Worm (Caenorhabditis elegans) whole organism, L1 larva: ENCODE measurements around the gene pals-18.

Experiments used
- C16A3.4 ChIP-seq: fragments of 150-350 bp; optimal IDR thresholded peaks from 2 replicates; lab custom pipeline; 2014; ENCODE audit warnings: missing biosample characterization, missing genetic modification characterization
- C34B4.2 ChIP-seq: sonication (generic microtip); optimal IDR thresholded peaks from 2 replicates; lab custom pipeline; 2017; ENCODE audit warnings: mild to moderate bottlenecking, missing genetic modification characterization, missing compliant biosample characterization
- aha-1 ChIP-seq: fragments of 150-350 bp; optimal IDR thresholded peaks from 2 replicates; lab custom pipeline; 2014; ENCODE audit warnings: missing biosample characterization, missing genetic modification characterization
- ama-1 ChIP-seq: fragments of 150-350 bp; optimal IDR thresholded peaks from 2 replicates; lab custom pipeline; 2014
- ceh-63 ChIP-seq: fragments of 200-800 bp; sonication (Bioruptor generic); optimal IDR thresholded peaks from 2 replicates; lab custom pipeline; 2018; ENCODE audit warnings: mild to moderate bottlenecking, missing genetic modification characterization, missing compliant biosample characterization
- ceh-82 ChIP-seq, 3 experiments: fragments of 150-350 bp in 1 of 3; sonication (generic microtip) in 2 of 3; optimal IDR thresholded peaks; 2 replicates each; lab custom pipeline; 2014 to 2017; ENCODE audit warnings: missing biosample characterization in 3 of 3, missing genetic modification characterization in 3 of 3
- dsc-1 ChIP-seq: sonication (generic microtip); optimal IDR thresholded peaks from 2 replicates; lab custom pipeline; 2016; ENCODE audit warnings: mild to moderate bottlenecking, missing genetic modification characterization, missing compliant biosample characterization
- efl-1 ChIP-seq, 4 experiments: fragments of 150-350 bp; optimal IDR thresholded peaks in 3 of 4; peaks in 1 of 4; 1 replicate in 1 of 4; 2 replicates in 3 of 4; lab custom pipeline; 2014; ENCODE audit warnings: missing biosample characterization in 2 of 4, missing genetic modification characterization in 2 of 4, missing genetic modification reagents in 2 of 4
- efl-3 ChIP-seq: fragments of 200-800 bp; sonication (Bioruptor generic); optimal IDR thresholded peaks from 2 replicates; lab custom pipeline; 2018; ENCODE audit warnings: mild to moderate bottlenecking, missing genetic modification characterization, missing compliant biosample characterization
- egl-13 ChIP-seq: sonication (generic microtip); optimal IDR thresholded peaks from 2 replicates; lab custom pipeline; 2016; ENCODE audit warnings: missing genotype, missing genetic modification reagents, missing genetic modification characterization, missing compliant biosample characterization
- fkh-10 ChIP-seq: sonication (generic microtip); optimal IDR thresholded peaks from 2 replicates; lab custom pipeline; 2017; ENCODE audit warnings: missing biosample characterization, missing genetic modification reagents, missing genetic modification characterization
- fos-1 ChIP-seq: fragments of 150-350 bp; optimal IDR thresholded peaks from 2 replicates; lab custom pipeline; 2014; ENCODE audit warnings: missing biosample characterization, missing genetic modification characterization
- hlh-17 ChIP-seq: fragments of 200-800 bp; sonication (Bioruptor generic); optimal IDR thresholded peaks from 2 replicates; lab custom pipeline; 2018; ENCODE audit warnings: missing genetic modification characterization, mild to moderate bottlenecking, missing compliant biosample characterization, moderate library complexity, borderline replicate concordance
- irx-1 ChIP-seq: sonication (generic microtip); optimal IDR thresholded peaks from 2 replicates; lab custom pipeline; 2016; ENCODE audit warnings: missing genetic modification characterization, missing compliant biosample characterization
- isw-1 ChIP-seq: fragments of 200-800 bp; sonication (Bioruptor generic); IDR thresholded peaks from 2 replicates; pipeline ENCODE4 v1.3.6; 2022; ENCODE audit warnings: missing genetic modification characterization, missing compliant biosample characterization
- lin-15B ChIP-seq: fragments of 150-350 bp; sonication (generic microtip); optimal IDR thresholded peaks from 3 replicates; lab custom pipeline; 2014; ENCODE audit warnings: missing biosample characterization, missing genetic modification characterization
- lin-35 ChIP-seq, 2 experiments: fragments of 150-350 bp; optimal IDR thresholded peaks; 2 replicates each; lab custom pipeline; 2014; ENCODE audit warnings: missing biosample characterization in 2 of 2, missing genetic modification characterization in 2 of 2, missing genetic modification reagents in 2 of 2
- lin-39 ChIP-seq: fragments of 150-350 bp; optimal IDR thresholded peaks from 2 replicates; lab custom pipeline; 2014; ENCODE audit warnings: missing biosample characterization, missing genetic modification reagents, missing genetic modification characterization
- lir-3 ChIP-seq: sonication (generic microtip); optimal IDR thresholded peaks from 2 replicates; lab custom pipeline; 2016; ENCODE audit warnings: mild to moderate bottlenecking, missing genetic modification characterization, moderate library complexity, missing compliant biosample characterization; ENCODE audit not compliant: poor library complexity
- mab-9 ChIP-seq: fragments of 200-800 bp; sonication (Bioruptor generic); IDR thresholded peaks from 2 replicates; pipeline ENCODE4 v1.3.6; 2022; ENCODE audit warnings: missing genetic modification reagents, missing genetic modification characterization, missing compliant biosample characterization
- mef-2 ChIP-seq: fragments of 150-350 bp; optimal IDR thresholded peaks from 2 replicates; lab custom pipeline; 2014; ENCODE audit warnings: missing biosample characterization, missing genetic modification characterization
- mep-1 ChIP-seq: fragments of 150-350 bp; optimal IDR thresholded peaks from 2 replicates; lab custom pipeline; 2014; ENCODE audit warnings: missing biosample characterization, missing genetic modification characterization
- nhr-11 ChIP-seq: fragments of 150-350 bp; optimal IDR thresholded peaks from 2 replicates; lab custom pipeline; 2014; ENCODE audit warnings: missing biosample characterization, missing genetic modification characterization
- nhr-20 ChIP-seq: sonication (generic microtip); optimal IDR thresholded peaks from 2 replicates; lab custom pipeline; 2016; ENCODE audit warnings: mild to moderate bottlenecking, missing genetic modification characterization, missing compliant biosample characterization
- nhr-76 ChIP-seq: sonication (generic microtip); optimal IDR thresholded peaks from 2 replicates; lab custom pipeline; 2017; ENCODE audit warnings: missing biosample characterization, missing genetic modification characterization
- nhr-84 ChIP-seq: sonication (generic microtip); optimal IDR thresholded peaks from 2 replicates; lab custom pipeline; 2017; ENCODE audit warnings: missing biosample characterization, missing genetic modification characterization
- nhr-85 ChIP-seq: sonication (generic microtip); peaks from one replicate; lab custom pipeline; 2016; ENCODE audit warnings: missing genetic modification characterization, inconsistent platforms, missing compliant biosample characterization
- pax-3 ChIP-seq: fragments of 200-800 bp; sonication (Bioruptor generic); optimal IDR thresholded peaks from 2 replicates; lab custom pipeline; 2018; ENCODE audit warnings: mild to moderate bottlenecking, missing genetic modification characterization, moderate library complexity, missing compliant biosample characterization
- sup-37 ChIP-seq: fragments of 200-800 bp; sonication (Bioruptor generic); optimal IDR thresholded peaks from 2 replicates; lab custom pipeline; 2018; ENCODE audit warnings: mild to moderate bottlenecking, missing genetic modification characterization, missing compliant biosample characterization
- swsn-7 ChIP-seq: sonication (generic microtip); optimal IDR thresholded peaks from 2 replicates; lab custom pipeline; 2016; ENCODE audit warnings: missing genetic modification characterization, missing compliant biosample characterization
- tbx-2 ChIP-seq: sonication (generic microtip); optimal IDR thresholded peaks from 2 replicates; lab custom pipeline; 2016; ENCODE audit warnings: missing genetic modification characterization, missing compliant biosample characterization
- tlp-1 ChIP-seq: fragments of 150-350 bp; optimal IDR thresholded peaks from 2 replicates; lab custom pipeline; 2014; ENCODE audit warnings: missing biosample characterization, missing genetic modification characterization
- unc-98 ChIP-seq: fragments of 200-800 bp; sonication (Bioruptor generic); IDR thresholded peaks from 2 replicates; pipeline ENCODE4 v1.3.6; 2022; ENCODE audit warnings: missing genetic modification characterization, missing compliant biosample characterization
- xbp-1 ChIP-seq: sonication (generic microtip); optimal IDR thresholded peaks from 2 replicates; lab custom pipeline; 2016; ENCODE audit warnings: missing genetic modification characterization, missing compliant biosample characterization
- ztf-11 ChIP-seq, 2 experiments: sonication (generic microtip); optimal IDR thresholded peaks; 2 replicates each; lab custom pipeline; 2016 to 2017; ENCODE audit warnings: missing genetic modification characterization in 2 of 2, missing biosample characterization in 1 of 2, missing compliant biosample characterization in 1 of 2

pals-18 gene

DNA sequence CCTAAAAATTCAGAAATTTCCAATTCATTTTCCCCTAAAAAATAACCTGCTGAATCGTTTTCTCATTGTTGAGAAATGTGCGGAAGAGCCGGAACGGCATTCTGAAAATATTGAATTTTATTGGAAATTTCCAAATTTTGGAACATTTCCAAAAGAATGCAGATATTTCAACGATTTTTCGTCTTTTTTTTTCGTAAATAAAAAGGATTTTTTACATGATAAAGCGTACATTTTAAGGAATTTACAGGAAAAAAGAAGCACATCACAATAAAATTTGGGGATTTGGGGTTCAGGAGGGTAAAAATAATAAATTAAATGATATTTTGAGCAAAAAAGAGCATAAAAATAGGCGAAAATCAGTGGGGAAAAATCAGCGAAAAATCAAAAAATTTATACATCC is 5.9 kb downstream of the pals-18 start, which contains the start of gene Y82E9BR.22:
Y82E9BR.22 (minus strand) TSS at position 101 of the 400 bp plus-strand sequence.
- TF ChIP-seq mef-2 (tag; lab: Kevin White, UChicago) (no peak), lin-15B (no peak), nhr-11 (tag; lab: Kevin White, UChicago) (no peak), lin-39 (tag; lab: Kevin White, UChicago) (no peak), efl-3 (GFP tag; lab: Kevin White, UChicago) (no peak), hlh-17 (GFP tag; lab: Kevin White, UChicago) (no peak), swsn-7 (no peak), nhr-85 (no peak), C34B4.2 (tag; lab: Kevin White, UChicago) (no peak), pax-3 (tag; lab: Kevin White, UChicago) (no peak), tlp-1 (tag; lab: Kevin White, UChicago) (no peak), dsc-1 (no peak)

DNA sequence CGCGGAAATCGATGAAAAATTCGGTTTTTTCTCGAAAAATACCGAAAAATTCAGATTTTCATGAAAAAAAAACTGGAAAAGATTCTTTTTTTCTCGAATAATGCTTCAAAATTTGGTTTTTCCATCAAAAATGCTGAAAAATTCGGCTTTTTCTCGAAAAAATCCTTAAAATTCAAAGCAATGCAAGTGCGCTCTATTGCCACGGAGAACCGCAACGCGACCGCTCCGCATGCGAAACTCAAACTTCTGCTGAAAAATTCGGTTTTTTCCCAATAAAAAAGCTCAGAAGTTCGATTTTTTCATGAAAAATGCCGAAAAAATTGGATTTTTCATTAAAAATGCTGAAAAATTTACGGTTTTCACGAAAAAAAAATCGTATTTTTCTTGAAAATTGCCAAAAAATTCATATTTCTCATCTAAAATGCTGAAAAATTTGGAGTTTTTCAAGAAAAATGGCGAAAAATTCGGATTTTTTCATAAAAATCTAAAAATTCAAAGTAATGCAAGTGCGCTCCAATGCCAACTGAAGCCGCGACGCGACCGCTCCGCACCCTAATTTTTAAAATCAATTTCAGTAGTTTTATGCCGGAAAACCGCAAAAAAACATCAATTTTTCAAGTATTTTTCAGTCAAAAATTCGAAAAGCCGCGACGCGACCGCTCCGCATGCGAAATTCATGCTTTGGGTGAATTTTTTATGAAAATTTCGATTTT is 10.1 kb downstream of the pals-18 start:
- TF ChIP-seq ceh-82 (tag; optimal IDR thresholded peaks at IDR 0.05; lab: Kevin White, UChicago) (no peak), fos-1 (tag; lab: Kevin White, UChicago) (no peak), mef-2 (tag; lab: Kevin White, UChicago) (no peak), lin-35 (GFP tag; optimal IDR thresholded peaks at IDR 0.05; lab: Kevin White, UChicago) (no peak), efl-1 (optimal IDR thresholded peaks at IDR 0.05; lab: Kevin White, UChicago) (no peak), efl-1 (GFP tag; optimal IDR thresholded peaks at IDR 0.05 in 1 of 2; lab: Kevin White, UChicago) (no peak), lin-39 (tag; lab: Kevin White, UChicago) (no peak), pax-3 (tag; lab: Kevin White, UChicago) (no peak), ceh-63 (GFP tag; lab: Kevin White, UChicago) (no peak), fkh-10 (GFP tag; lab: Kevin White, UChicago) (no peak), efl-3 (GFP tag; lab: Kevin White, UChicago) (no peak), nhr-84 (no peak), sup-37 (no peak), dsc-1 (no peak), ztf-11 (tag; optimal IDR thresholded peaks at IDR 0.05; lab: Kevin White, UChicago) (no peak), xbp-1 (tag; lab: Kevin White, UChicago) (no peak)

DNA sequence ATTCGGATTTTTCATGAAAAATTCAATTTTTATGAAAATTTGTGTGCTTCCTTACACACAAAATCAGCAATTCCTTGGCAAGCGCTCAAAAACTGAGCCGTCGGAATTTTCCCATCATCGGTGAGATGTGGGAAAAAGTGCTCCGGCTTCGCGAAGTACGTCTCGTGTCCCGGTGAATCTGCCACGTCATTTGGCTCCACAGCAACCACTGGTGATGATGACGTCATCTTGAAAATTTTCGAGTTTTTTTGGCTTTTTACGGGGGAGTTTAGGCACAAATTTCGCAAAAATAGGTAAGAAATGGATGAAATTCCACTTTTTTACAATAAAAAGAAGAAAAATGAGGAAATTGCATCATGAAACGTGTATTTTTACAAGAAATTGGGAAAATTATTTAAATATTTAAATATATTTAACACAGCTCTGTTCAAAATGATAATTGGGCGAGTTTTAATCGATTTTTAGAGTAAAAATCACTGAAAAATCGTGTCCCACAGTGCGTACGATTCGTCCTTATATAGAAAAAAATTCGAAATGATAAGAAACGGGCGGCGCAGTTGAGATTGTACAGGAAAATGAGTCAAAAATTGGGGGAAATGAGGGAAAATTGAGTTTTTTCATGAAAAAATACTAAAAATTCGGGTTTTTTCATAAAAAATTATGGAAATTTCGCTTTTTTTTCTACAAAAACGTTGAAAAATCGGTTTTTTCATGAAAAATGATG is 10.8 kb downstream of the pals-18 start, which contains the start of gene Y82E9BR.14:
Y82E9BR.14 (minus strand) TSS at position 227 of the 724 bp plus-strand sequence.
- TF ChIP-seq isw-1 (GFP tag; lab: Robert Waterston, UW), result no peak
- TF ChIP-seq nhr-11 (tag; lab: Kevin White, UChicago), result no peak
- no peak for TF ChIP-seq tbx-2 (tag; lab: Kevin White, UChicago)
- TF ChIP-seq mep-1 (tag; lab: Kevin White, UChicago), result no peak
- TF ChIP-seq nhr-85, result no peak
- no peak for TF ChIP-seq nhr-20
- no peak for TF ChIP-seq C16A3.4 (tag; lab: Kevin White, UChicago)
- TF ChIP-seq efl-3 (GFP tag; lab: Kevin White, UChicago), result no peak
- TF ChIP-seq hlh-17 (GFP tag; lab: Kevin White, UChicago), result no peak
- no peak for TF ChIP-seq ama-1 (lab: Kevin White, UChicago)
- TF ChIP-seq egl-13 (tag; lab: Kevin White, UChicago), result no peak

DNA sequence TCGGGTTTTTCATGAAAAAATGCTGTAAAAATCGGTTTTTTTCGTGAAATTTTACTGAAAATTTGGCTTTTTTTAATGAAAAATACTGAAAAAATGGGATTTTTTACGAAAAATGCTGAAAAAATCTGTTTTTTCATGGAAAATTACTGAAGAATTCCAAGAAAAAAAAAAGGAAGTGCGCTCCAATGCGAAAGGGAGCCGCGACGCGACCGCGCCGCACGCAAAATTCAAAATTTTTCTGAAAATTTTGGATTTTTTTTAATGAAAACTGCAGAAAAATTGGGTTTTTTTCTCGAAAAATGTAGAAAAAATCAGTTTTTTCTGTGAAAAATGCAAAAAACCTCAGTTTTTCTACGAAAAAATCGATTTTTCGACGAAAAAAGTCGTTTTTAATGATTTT is 13.4 kb downstream of the pals-18 start:
- no peak for TF ChIP-seq unc-98 (GFP tag; lab: Robert Waterston, UW)
- no peak for TF ChIP-seq mab-9
- no peak for TF ChIP-seq nhr-76 (tag; lab: Kevin White, UChicago)
- no peak for TF ChIP-seq irx-1 (tag; lab: Kevin White, UChicago)
- no peak for TF ChIP-seq nhr-84
- no peak for TF ChIP-seq aha-1 (tag; lab: Kevin White, UChicago)
- TF ChIP-seq ama-1 (lab: Kevin White, UChicago), result no peak
- TF ChIP-seq lir-3 (tag; lab: Kevin White, UChicago), result no peak
